Worm (Caenorhabditis elegans) whole organism, L2 larva: ENCODE data around the gene K02A6.4.

Experiments used
- alr-1 ChIP-seq: fragments of 150-350 bp; optimal IDR thresholded peaks from 2 replicates; lab custom pipeline; 2014; ENCODE audit warnings: missing biosample characterization, missing genetic modification characterization
- ama-1 ChIP-seq: fragments of 150-350 bp; optimal IDR thresholded peaks from 2 replicates; lab custom pipeline; 2018; ENCODE audit warnings: inconsistent platforms
- ceh-82 ChIP-seq: fragments of 150-350 bp; optimal IDR thresholded peaks from 2 replicates; lab custom pipeline; 2014; ENCODE audit warnings: missing biosample characterization, missing genetic modification characterization
- elt-1 ChIP-seq: fragments of 150-350 bp; optimal IDR thresholded peaks from 2 replicates; lab custom pipeline; 2014; ENCODE audit warnings: missing biosample characterization, missing genetic modification characterization
- lsy-2 ChIP-seq, 2 experiments: fragments of 150-350 bp in 1 of 2; sonication (generic microtip) in 1 of 2; optimal IDR thresholded peaks; 2 replicates each; lab custom pipeline; 2014 to 2017; ENCODE audit warnings: missing biosample characterization in 2 of 2, missing genetic modification characterization in 2 of 2
- snpc-4 ChIP-seq: fragments of 150-350 bp; optimal IDR thresholded peaks from 2 replicates; lab custom pipeline; 2014; ENCODE audit warnings: missing biosample characterization, missing genetic modification characterization
- unc-39 ChIP-seq: fragments of 150-350 bp; optimal IDR thresholded peaks from 2 replicates; lab custom pipeline; 2014; ENCODE audit warnings: missing biosample characterization, missing genetic modification characterization
- zag-1 ChIP-seq: fragments of 150-350 bp; optimal IDR thresholded peaks from 2 replicates; lab custom pipeline; 2014; ENCODE audit warnings: missing biosample characterization, missing genetic modification characterization
- ztf-1 ChIP-seq: fragments of 200-800 bp; sonication (Bioruptor generic); conservative IDR thresholded peaks from 2 replicates; pipeline ENCODE4 v1.3.6; 2022; ENCODE audit warnings: missing genetic modification characterization, missing compliant biosample characterization
- ztf-4 ChIP-seq: fragments of 150-350 bp; optimal IDR thresholded peaks from 2 replicates; lab custom pipeline; 2014; ENCODE audit warnings: missing biosample characterization, missing genetic modification characterization

DNA sequence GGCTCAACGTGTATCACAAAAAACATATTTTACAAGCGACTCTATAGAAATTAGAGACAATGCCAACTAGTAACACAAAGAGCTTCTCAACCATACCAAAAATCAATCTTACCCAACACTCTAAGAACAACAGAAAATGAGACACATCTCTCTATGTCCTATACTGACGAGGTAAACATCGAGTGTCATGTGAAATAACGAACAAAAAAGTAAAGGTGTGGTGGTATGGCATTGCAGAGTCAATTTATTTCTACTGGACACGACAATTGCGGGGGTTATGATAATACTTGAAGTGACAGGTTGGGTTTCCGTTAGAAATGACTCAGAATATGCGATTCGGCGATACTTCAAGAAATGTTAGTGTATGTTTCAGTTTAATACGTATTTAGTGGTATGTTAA lies 18.0 kb upstream of the K02A6.4 start:
- TF ChIP-seq unc-39 (tag; lab: Kevin White, UChicago) = no peak
- no peak for TF ChIP-seq snpc-4 (tag; lab: Kevin White, UChicago)
- TF ChIP-seq zag-1 = no peak
- no peak for TF ChIP-seq elt-1 (tag; lab: Kevin White, UChicago)
- TF ChIP-seq lsy-2 (tag; optimal IDR thresholded peaks at IDR 0.05; lab: Kevin White, UChicago) = no peak
- TF ChIP-seq ama-1 (lab: Kevin White, UChicago) = no peak
- no peak for TF ChIP-seq alr-1
- TF ChIP-seq ceh-82 (tag; lab: Kevin White, UChicago) = no peak
- no peak for TF ChIP-seq ztf-4
- no peak for TF ChIP-seq ztf-1 (GFP tag; lab: Robert Waterston, UW)
